In genomic region chrX:5901628-5902213, dm6 we compare ENCODE assay signal across 6 fruit fly cellular contexts.
TF ChIP-seq lines count a peak whose summit lies in the region.

No protein-coding gene starts in this region.

- TF ChIP-seq CTCF in whole organism, embryonic (GFP tag; optimal IDR thresholded peaks at IDR 0.05; lab: Kevin White, UChicago) = no peak

TF ChIP-seq in whole organism, 6 proteins besides CTCF, POLR2A, EP300 and RAD21:
- peak; percentile 68 for TF ChIP-seq CG8478 (optimal IDR thresholded peaks at IDR 0.05; lab: Kevin White, UChicago)
- TF ChIP-seq pan (optimal IDR thresholded peaks at IDR 0.05; lab: Kevin White, UChicago) = no peak
- TF ChIP-seq EcR (GFP tag; optimal IDR thresholded peaks at IDR 0.05; lab: Kevin White, UChicago) = no peak
- peak; percentile 81 for TF ChIP-seq Dll (optimal IDR thresholded peaks at IDR 0.05; lab: Kevin White, UChicago)
- no peak for TF ChIP-seq usp (GFP tag; optimal IDR thresholded peaks at IDR 0.05; lab: Kevin White, UChicago)

TF ChIP-seq in whole organism, adult, 20 proteins besides CTCF, POLR2A, EP300 and RAD21 (continues in another document):
- TF ChIP-seq cnc (optimal IDR thresholded peaks at IDR 0.05; lab: Kevin White, UChicago) (no peak), CG12768 (GFP tag; optimal IDR thresholded peaks at IDR 0.05; lab: Kevin White, UChicago) (peak; percentile 45), CG1620 (GFP tag; optimal IDR thresholded peaks at IDR 0.05; lab: Kevin White, UChicago) (peak; percentile 26), pad (GFP tag; optimal IDR thresholded peaks at IDR 0.05; lab: Kevin White, UChicago) (peak; percentile 89), CG7101 (tag; optimal IDR thresholded peaks at IDR 0.05; lab: Kevin White, UChicago) (peak; percentile 47), bab1 (GFP tag; optimal IDR thresholded peaks at IDR 0.05; lab: Kevin White, UChicago) (peak; percentile 66), Clk (GFP tag; optimal IDR thresholded peaks at IDR 0.05; lab: Kevin White, UChicago) (no peak), cic (GFP tag; optimal IDR thresholded peaks at IDR 0.05; lab: Kevin White, UChicago) (peak; percentile 80), CG33017 (tag; optimal IDR thresholded peaks at IDR 0.05; lab: Kevin White, UChicago) (peak; percentile 18), CG5204 (GFP tag; optimal IDR thresholded peaks at IDR 0.05; lab: Kevin White, UChicago) (no peak), ovo (GFP tag; optimal IDR thresholded peaks at IDR 0.05; lab: Kevin White, UChicago) (peak; percentile 80), Hr96 (GFP tag; optimal IDR thresholded peaks at IDR 0.05; lab: Kevin White, UChicago) (peak; percentile 48), tj (GFP tag; optimal IDR thresholded peaks at IDR 0.05; lab: Kevin White, UChicago) (peak; percentile 87), CG14711 (tag; optimal IDR thresholded peaks at IDR 0.05; lab: Kevin White, UChicago) (peak; percentile 1), CG11617 (GFP tag; optimal IDR thresholded peaks at IDR 0.05; lab: Kevin White, UChicago) (peak; percentile 50), Mnt (GFP tag; optimal IDR thresholded peaks at IDR 0.05; lab: Kevin White, UChicago) (peak; percentile 74), kay (GFP tag; lab: Kevin White, UChicago; ENCODE audit: borderline replicate concordance) (no peak)

TF ChIP-seq in whole organism, embryonic, 481 proteins besides CTCF, POLR2A, EP300 and RAD21 (continues in another document):
- TF ChIP-seq CG3995 (GFP tag; optimal IDR thresholded peaks at IDR 0.05; lab: Kevin White, UChicago) (no peak), jumu (GFP tag; optimal IDR thresholded peaks at IDR 0.05; lab: Kevin White, UChicago) (peak; percentile 15), unc-4 (GFP tag; IDR thresholded peaks at IDR 0.05; lab: Robert Waterston, UW; ENCODE audit: partially characterized antibody) (peak; percentile 40; the same call in 1 of the 2 replicates), HmgZ (tag; optimal IDR thresholded peaks at IDR 0.05; lab: Kevin White, UChicago) (peak; percentile 23), ara (GFP tag; IDR thresholded peaks at IDR 0.05; lab: Robert Waterston, UW) (peak; percentile 29; the same call in 1 of the 2 replicates), Trl (optimal IDR thresholded peaks at IDR 0.05; lab: Kevin White, UChicago) (peak; percentile 65), Trl (GFP tag; optimal IDR thresholded peaks at IDR 0.05; lab: Kevin White, UChicago) (peak; percentile 29), Nf-YB (GFP tag; optimal IDR thresholded peaks at IDR 0.05; lab: Kevin White, UChicago) (peak; percentile 4), disco-r (GFP tag; optimal IDR thresholded peaks at IDR 0.05; lab: Kevin White, UChicago) (no peak), nerfin-1 (tag; optimal IDR thresholded peaks at IDR 0.05; lab: Kevin White, UChicago) (peak; percentile 29), Hsf (GFP tag; optimal IDR thresholded peaks at IDR 0.05; lab: Kevin White, UChicago) (no peak), zfh1 (GFP tag; IDR thresholded peaks at IDR 0.05; lab: Robert Waterston, UW) (peak; percentile 37; the same call in 1 of the 3 replicates), CG15479 (GFP tag; optimal IDR thresholded peaks at IDR 0.05; lab: Kevin White, UChicago) (peak; percentile 48), Drgx (GFP tag; IDR thresholded peaks at IDR 0.05; lab: Robert Waterston, UW) (0 out of 2 replicates have a peak, but pooled peaks have one; percentile 38), seq (GFP tag; IDR thresholded peaks at IDR 0.05; lab: Robert Waterston, UW) (peak; percentile 31; the same call in 1 of the 2 replicates), insv (GFP tag; optimal IDR thresholded peaks at IDR 0.05; lab: Kevin White, UChicago) (peak in 1 of 2 experiments; percentile 37)

TF ChIP-seq in whole organism, prepupa, 60 proteins besides CTCF, POLR2A, EP300 and RAD21 (continues in another document):
- peak; percentile 36 for TF ChIP-seq dsx (GFP tag; optimal IDR thresholded peaks at IDR 0.05; lab: Kevin White, UChicago; ENCODE audit: poor library complexity, severe bottlenecking)
- no peak for TF ChIP-seq acj6 (GFP tag; optimal IDR thresholded peaks at IDR 0.05; lab: Kevin White, UChicago)
- no peak for TF ChIP-seq CG31627 (GFP tag; optimal IDR thresholded peaks at IDR 0.05; lab: Kevin White, UChicago)
- TF ChIP-seq CG11762 (GFP tag; optimal IDR thresholded peaks at IDR 0.05; lab: Kevin White, UChicago; ENCODE audit: insufficient read depth) = no peak
- TF ChIP-seq vri (GFP tag; optimal IDR thresholded peaks at IDR 0.05; lab: Kevin White, UChicago) = peak; percentile 73
- no peak for TF ChIP-seq Hr4 (GFP tag; optimal IDR thresholded peaks at IDR 0.05; lab: Kevin White, UChicago)
- no peak for TF ChIP-seq Hr38 (GFP tag; optimal IDR thresholded peaks at IDR 0.05; lab: Kevin White, UChicago)
- TF ChIP-seq lz (GFP tag; optimal IDR thresholded peaks at IDR 0.05; lab: Kevin White, UChicago) = peak; percentile 10
- peak in 1 of 2 experiments; percentile 42 for TF ChIP-seq salr (GFP tag; optimal IDR thresholded peaks at IDR 0.05; lab: Kevin White, UChicago)
- no peak for TF ChIP-seq CG3032 (tag; optimal IDR thresholded peaks at IDR 0.05; lab: Kevin White, UChicago)
- TF ChIP-seq cyc (GFP tag; optimal IDR thresholded peaks at IDR 0.05; lab: Kevin White, UChicago) = peak; percentile 19
- TF ChIP-seq achi (GFP tag; optimal IDR thresholded peaks at IDR 0.05; lab: Kevin White, UChicago) = peak; percentile 19
- peak; percentile 81 for TF ChIP-seq Eip78C (GFP tag; lab: Kevin White, UChicago)
- peak; percentile 74 for TF ChIP-seq CG6854 (GFP tag; optimal IDR thresholded peaks at IDR 0.05; lab: Kevin White, UChicago)
- no peak for TF ChIP-seq Gug (GFP tag; IDR thresholded peaks at IDR 0.05; lab: Robert Waterston, UW)
- TF ChIP-seq fd59A (GFP tag; optimal IDR thresholded peaks at IDR 0.05; lab: Kevin White, UChicago) = no peak
- peak; percentile 4 for TF ChIP-seq svp (GFP tag; lab: Kevin White, UChicago)
- peak; percentile 28 for TF ChIP-seq OdsH (GFP tag; optimal IDR thresholded peaks at IDR 0.05; lab: Kevin White, UChicago)
- TF ChIP-seq spab (GFP tag; optimal IDR thresholded peaks at IDR 0.05; lab: Kevin White, UChicago) = no peak

TF ChIP-seq in whole organism, pupa, 21 proteins besides CTCF, POLR2A, EP300 and RAD21 (continues in another document):
- TF ChIP-seq fd96Ca (GFP tag; IDR thresholded peaks at IDR 0.05; lab: Robert Waterston, UW) (peak; percentile 59; the same call in 2 of the 3 replicates), CG12605 (GFP tag; IDR thresholded peaks at IDR 0.05; lab: Robert Waterston, UW) (0 out of 2 replicates have a peak, but pooled peaks have one; percentile 8), CG17806 (tag; optimal IDR thresholded peaks at IDR 0.05; lab: Kevin White, UChicago) (no peak), CG8159 (tag; optimal IDR thresholded peaks at IDR 0.05; lab: Kevin White, UChicago) (peak; percentile 4), CG14655 (GFP tag; optimal IDR thresholded peaks at IDR 0.05; lab: Kevin White, UChicago) (peak; percentile 13), D1 (tag; optimal IDR thresholded peaks at IDR 0.05; lab: Kevin White, UChicago) (no peak), rn (GFP tag; IDR thresholded peaks at IDR 0.05; lab: Robert Waterston, UW) (no peak), CG32121 (GFP tag; IDR thresholded peaks at IDR 0.05; lab: Robert Waterston, UW) (peak; percentile 22; the same call in 1 of the 2 replicates), Pif1B (GFP tag; optimal IDR thresholded peaks at IDR 0.05; lab: Kevin White, UChicago) (peak; percentile 48), EcR (GFP tag; optimal IDR thresholded peaks at IDR 0.05; lab: Kevin White, UChicago) (peak; percentile 77), gl (tag; optimal IDR thresholded peaks at IDR 0.05; lab: Kevin White, UChicago) (no peak), CG15710 (tag; optimal IDR thresholded peaks at IDR 0.05; lab: Kevin White, UChicago) (no peak), Snoo (tag; optimal IDR thresholded peaks at IDR 0.05; lab: Kevin White, UChicago) (peak; percentile 46), CG34367 (tag; optimal IDR thresholded peaks at IDR 0.05; lab: Kevin White, UChicago) (no peak), Ets98B (GFP tag; IDR thresholded peaks at IDR 0.05; lab: Robert Waterston, UW) (peak; percentile 42; the same call in 1 of the 2 replicates), Pif1A (GFP tag; optimal IDR thresholded peaks at IDR 0.05; lab: Kevin White, UChicago) (peak; percentile 30), CG4496 (GFP tag; IDR thresholded peaks at IDR 0.05; lab: Robert Waterston, UW) (peak; percentile 71; the same call in 2 of the 3 replicates), CG13204 (GFP tag; optimal IDR thresholded peaks at IDR 0.05; lab: Kevin White, UChicago) (peak; percentile 51), CG8301 (tag; optimal IDR thresholded peaks at IDR 0.05; lab: Kevin White, UChicago) (no peak)

TF ChIP-seq in whole organism, wandering third instar larva, 38 proteins besides CTCF, POLR2A, EP300 and RAD21:
- TF ChIP-seq sv (GFP tag; optimal IDR thresholded peaks at IDR 0.05; lab: Kevin White, UChicago) = peak; percentile 49
- no peak for TF ChIP-seq Myc (optimal IDR thresholded peaks at IDR 0.05; lab: Kevin White, UChicago)
- peak; percentile 40 for TF ChIP-seq woc (GFP tag; optimal IDR thresholded peaks at IDR 0.05; lab: Kevin White, UChicago)
- TF ChIP-seq Jra (GFP tag; optimal IDR thresholded peaks at IDR 0.05; lab: Kevin White, UChicago) = peak; percentile 10
- peak; percentile 33 for TF ChIP-seq br (GFP tag; optimal IDR thresholded peaks at IDR 0.05; lab: Kevin White, UChicago)
- peak; percentile 50 for TF ChIP-seq Sp1 (GFP tag; optimal IDR thresholded peaks at IDR 0.05; lab: Kevin White, UChicago)
- peak; percentile 85 for TF ChIP-seq psq (GFP tag; optimal IDR thresholded peaks at IDR 0.05; lab: Kevin White, UChicago)
- TF ChIP-seq Hr83 (GFP tag; optimal IDR thresholded peaks at IDR 0.05; lab: Kevin White, UChicago; ENCODE audit: poor library complexity, severe bottlenecking) = peak; percentile 60
- no peak for TF ChIP-seq GATAd (GFP tag; optimal IDR thresholded peaks at IDR 0.05; lab: Kevin White, UChicago)
- TF ChIP-seq pan (optimal IDR thresholded peaks at IDR 0.05; lab: Kevin White, UChicago) = no peak
- peak; percentile 45 for TF ChIP-seq Dif (GFP tag; optimal IDR thresholded peaks at IDR 0.05; lab: Kevin White, UChicago; ENCODE audit: partially characterized antibody)
- peak; percentile 55 for TF ChIP-seq Hnf4 (GFP tag; optimal IDR thresholded peaks at IDR 0.05; lab: Kevin White, UChicago)
- peak; percentile 36 for TF ChIP-seq h (GFP tag; optimal IDR thresholded peaks at IDR 0.05; lab: Kevin White, UChicago)
- TF ChIP-seq brk (GFP tag; optimal IDR thresholded peaks at IDR 0.05; lab: Kevin White, UChicago) = peak; percentile 6
- TF ChIP-seq rgr (GFP tag; optimal IDR thresholded peaks at IDR 0.05; lab: Kevin White, UChicago) = peak; percentile 26
- no peak for TF ChIP-seq Dfd (GFP tag; optimal IDR thresholded peaks at IDR 0.05; lab: Kevin White, UChicago)
- peak; percentile 14 for TF ChIP-seq ey (GFP tag; optimal IDR thresholded peaks at IDR 0.05; lab: Kevin White, UChicago)
- no peak for TF ChIP-seq CG32264 (GFP tag; optimal IDR thresholded peaks at IDR 0.05; lab: Kevin White, UChicago)
- peak; percentile 65 for TF ChIP-seq fru (GFP tag; optimal IDR thresholded peaks at IDR 0.05; lab: Kevin White, UChicago)
- TF ChIP-seq Rel (GFP tag; optimal IDR thresholded peaks at IDR 0.05; lab: Kevin White, UChicago) = no peak
- TF ChIP-seq Rel (tag; optimal IDR thresholded peaks at IDR 0.05; lab: Kevin White, UChicago) = peak; percentile 65
- TF ChIP-seq foxo (GFP tag; optimal IDR thresholded peaks at IDR 0.05; lab: Kevin White, UChicago) = peak in 1 of 2 experiments; percentile 42
